Worm (Caenorhabditis elegans): ENCODE data around the gene nhr-41.
A peak's percentile ranks its signal among the peaks of the same experiment; 100 is the strongest.

nhr-41 gene

DNA sequence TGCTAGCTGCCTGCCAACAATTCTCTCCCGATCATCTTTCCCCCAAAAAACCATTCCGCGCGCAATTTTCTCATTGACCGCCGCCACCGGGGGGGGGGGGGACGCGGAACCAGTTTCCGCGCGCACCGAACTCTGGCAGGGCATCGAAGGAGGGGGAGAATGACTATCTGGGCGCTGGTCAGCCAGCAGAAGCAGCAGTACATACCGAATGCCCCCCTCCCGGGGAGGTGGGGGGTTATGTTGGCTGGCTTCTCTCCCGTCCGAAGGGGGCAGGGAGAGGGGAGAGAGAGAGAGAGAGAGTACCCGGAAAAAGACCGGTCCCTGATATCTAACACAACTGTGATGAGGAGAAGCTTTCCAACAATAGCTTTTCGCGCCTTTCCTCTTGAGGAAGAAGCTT lies 8.3 kb upstream of the nhr-41 start (continued):
- TF ChIP-seq D1046.2 (GFP tag; IDR thresholded peaks at IDR 0.05): no peak
- peak; percentile 75; the same call in 1 of the 2 replicates for TF ChIP-seq nhr-41 (GFP tag; IDR thresholded peaks at IDR 0.05)
- peak; percentile 43; the same call in 1 of the 2 replicates for TF ChIP-seq madf-9 (GFP tag; conservative IDR thresholded peaks at IDR 0.05)
- TF ChIP-seq daf-12 (tag; optimal IDR thresholded peaks at IDR 0.05): no peak
- TF ChIP-seq lim-7 (GFP tag; IDR thresholded peaks at IDR 0.05): peak; percentile 20; the same call in 1 of the 2 replicates
- peak; percentile 40; the same call in 1 of the 2 replicates for TF ChIP-seq T26A8.4 (GFP tag; IDR thresholded peaks at IDR 0.05)
- no peak for TF ChIP-seq F44E2.7 (GFP tag; IDR thresholded peaks at IDR 0.05)
- TF ChIP-seq hif-1 (tag; optimal IDR thresholded peaks at IDR 0.05): no peak
- TF ChIP-seq mxl-3 (GFP tag; optimal IDR thresholded peaks at IDR 0.05): peak; percentile 71
- TF ChIP-seq aha-1 (tag): peak; percentile 71

DNA sequence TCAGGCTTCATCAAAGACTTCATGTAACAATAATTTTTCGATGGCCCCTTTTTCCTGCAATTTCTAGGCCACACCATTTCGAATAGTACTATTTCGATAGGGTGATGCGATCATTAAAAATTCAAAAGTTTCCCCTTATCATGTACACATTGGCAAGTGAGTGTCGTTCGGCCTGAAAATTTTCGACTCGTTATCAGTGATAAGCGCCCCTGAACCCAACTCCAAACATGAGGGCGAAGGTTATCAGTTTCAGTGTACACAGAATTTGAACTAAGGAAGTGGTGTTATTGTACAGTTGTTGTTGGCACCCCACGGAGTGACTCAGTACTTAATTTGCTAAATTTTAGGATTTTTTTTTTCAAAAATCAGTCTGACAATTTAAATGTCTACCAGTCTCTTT lies 7.1 kb upstream of the nhr-41 start:
- no peak for TF ChIP-seq F10B5.3 (tag; optimal IDR thresholded peaks at IDR 0.05)
- peak; percentile 19; the same call in 1 of the 2 replicates for TF ChIP-seq php-3 (GFP tag; IDR thresholded peaks at IDR 0.05)
- TF ChIP-seq hlh-30 (tag; optimal IDR thresholded peaks at IDR 0.05; ENCODE audit: insufficient read depth): no peak
- TF ChIP-seq zip-11 (GFP tag; IDR thresholded peaks at IDR 0.05): no peak
- peak; percentile 99 for TF ChIP-seq pqm-1 (tag; optimal IDR thresholded peaks at IDR 0.05)
- no peak for TF ChIP-seq nhr-111 (GFP tag; optimal IDR thresholded peaks at IDR 0.05)
- no peak for TF ChIP-seq ZK337.2 (GFP tag; IDR thresholded peaks at IDR 0.05)
- TF ChIP-seq daf-12 (tag; optimal IDR thresholded peaks at IDR 0.05): no peak
- TF ChIP-seq dmd-6 (GFP tag; IDR thresholded peaks at IDR 0.05): peak; percentile 86
- no peak for TF ChIP-seq F49E8.2 (tag; optimal IDR thresholded peaks at IDR 0.05; ENCODE audit: borderline replicate concordance)
- TF ChIP-seq zfp-2 (tag; optimal IDR thresholded peaks at IDR 0.05): no peak
- peak; percentile 100 for TF ChIP-seq nhr-41 (GFP tag; IDR thresholded peaks at IDR 0.05)
- no peak for TF ChIP-seq Y75B8A.6 (GFP tag; IDR thresholded peaks at IDR 0.05)
- no peak for TF ChIP-seq nhr-10 (tag; optimal IDR thresholded peaks at IDR 0.05)
- no peak for TF ChIP-seq mdl-1 (tag; optimal IDR thresholded peaks at IDR 0.05)
- no peak for TF ChIP-seq daf-8 (GFP tag; IDR thresholded peaks at IDR 0.05)
- TF ChIP-seq mes-2 (tag; optimal IDR thresholded peaks at IDR 0.05; ENCODE audit: poor library complexity, severe bottlenecking): no peak
- TF ChIP-seq daf-16 (GFP tag; optimal IDR thresholded peaks at IDR 0.05): no peak
- peak; percentile 93 for TF ChIP-seq daf-16 (tag; optimal IDR thresholded peaks at IDR 0.05)
- no peak for TF ChIP-seq ceh-62 (tag; optimal IDR thresholded peaks at IDR 0.05)
- no peak for TF ChIP-seq nhr-237 (tag; optimal IDR thresholded peaks at IDR 0.05)
- no peak for TF ChIP-seq ceh-32 (tag; optimal IDR thresholded peaks at IDR 0.05; ENCODE audit: poor library complexity)
- no peak for TF ChIP-seq ama-1 (optimal IDR thresholded peaks at IDR 0.05)
- no peak for TF ChIP-seq ceh-28 (tag; optimal IDR thresholded peaks at IDR 0.05)
- no peak for TF ChIP-seq saeg-2 (GFP tag; IDR thresholded peaks at IDR 0.05)
- TF ChIP-seq nhr-48 (tag; optimal IDR thresholded peaks at IDR 0.05): no peak
- TF ChIP-seq fos-1 (tag; optimal IDR thresholded peaks at IDR 0.05): no peak
- TF ChIP-seq nhr-6 (tag; optimal IDR thresholded peaks at IDR 0.05): no peak
- no peak for TF ChIP-seq snpc-1.2 (GFP tag; IDR thresholded peaks at IDR 0.05)
- no peak for TF ChIP-seq R02D3.7 (tag; optimal IDR thresholded peaks at IDR 0.05)
- TF ChIP-seq fkh-10 (GFP tag; optimal IDR thresholded peaks at IDR 0.05): no peak
- TF ChIP-seq hmg-1.1 (GFP tag; IDR thresholded peaks at IDR 0.05): no peak
- no peak for TF ChIP-seq gei-8 (GFP tag; optimal IDR thresholded peaks at IDR 0.05)
- TF ChIP-seq ZK546.5 (tag; optimal IDR thresholded peaks at IDR 0.05): no peak
- TF ChIP-seq madf-9 (GFP tag; conservative IDR thresholded peaks at IDR 0.05): no peak
- TF ChIP-seq F26F4.8 (GFP tag; conservative IDR thresholded peaks at IDR 0.05): no peak
- TF ChIP-seq madf-5 (GFP tag; IDR thresholded peaks at IDR 0.05): no peak
- TF ChIP-seq nhr-77 (tag; optimal IDR thresholded peaks at IDR 0.05): peak; percentile 72
- no peak for TF ChIP-seq dmd-9 (GFP tag; IDR thresholded peaks at IDR 0.05)
- TF ChIP-seq zfp-3 (GFP tag; conservative IDR thresholded peaks at IDR 0.05): no peak
- no peak for TF ChIP-seq vab-7 (GFP tag; IDR thresholded peaks at IDR 0.05)
- no peak for TF ChIP-seq ces-1 (GFP tag; optimal IDR thresholded peaks at IDR 0.05)
- TF ChIP-seq unc-62 (GFP tag; optimal IDR thresholded peaks at IDR 0.05 in 1 of 2): peak in 1 of 2 experiments; percentile 94
- TF ChIP-seq unc-62 (tag; optimal IDR thresholded peaks at IDR 0.05): no peak

Measured in whole organism, L4 larva.